Worm (Caenorhabditis elegans): ENCODE results near the gene his-73.

Gene his-73

ce11 chrII:13198845-13199244, 15.3 kb downstream of the his-73 start:
- peak; percentile 35 for TF ChIP-seq ceh-31 (tag; optimal IDR thresholded peaks at IDR 0.05)
- TF ChIP-seq dve-1 (tag; optimal IDR thresholded peaks at IDR 0.05): no peak
- TF ChIP-seq tbx-2 (tag; optimal IDR thresholded peaks at IDR 0.05): peak; percentile 40

ce11 chrII:13199674-13200215, 16.2 kb downstream of the his-73 start, which contains the start of gene btf-1:
TSS of gene btf-1 (plus strand) at chrII:13200165.
- TF ChIP-seq T23F11.4 (GFP tag; optimal IDR thresholded peaks at IDR 0.05) (peak; percentile 3), F13H6.1 (tag; optimal IDR thresholded peaks at IDR 0.05) (peak; percentile 71), K02D7.2 (tag; optimal IDR thresholded peaks at IDR 0.05) (no peak), ceh-48 (tag; optimal IDR thresholded peaks at IDR 0.05) (no peak), fkh-10 (GFP tag; optimal IDR thresholded peaks at IDR 0.05) (no peak), ref-2 (tag; optimal IDR thresholded peaks at IDR 0.05) (peak; percentile 82), ahr-1 (tag; optimal IDR thresholded peaks at IDR 0.05) (peak; percentile 80), sox-2 (GFP tag; IDR thresholded peaks at IDR 0.05) (no peak), npax-4 (tag; optimal IDR thresholded peaks at IDR 0.05) (peak; percentile 38), pqm-1 (tag; optimal IDR thresholded peaks at IDR 0.05) (peak; percentile 78), ceh-24 (tag; optimal IDR thresholded peaks at IDR 0.05) (no peak), ceh-19 (GFP tag; optimal IDR thresholded peaks at IDR 0.05) (peak; percentile 23), pat-9 (tag; optimal IDR thresholded peaks at IDR 0.05) (peak; percentile 7), dmd-4 (tag; optimal IDR thresholded peaks at IDR 0.05; ENCODE audit: borderline replicate concordance) (no peak), hlh-30 (tag; optimal IDR thresholded peaks at IDR 0.05; ENCODE audit: insufficient read depth) (no peak), rnt-1 (tag; optimal IDR thresholded peaks at IDR 0.05) (peak; percentile 34), zip-5 (tag; optimal IDR thresholded peaks at IDR 0.05) (peak; percentile 93), hlh-13 (GFP tag; optimal IDR thresholded peaks at IDR 0.05) (no peak), odd-2 (tag; optimal IDR thresholded peaks at IDR 0.05) (no peak), ceh-34 (tag; optimal IDR thresholded peaks at IDR 0.05) (peak; percentile 42), unc-86 (tag; optimal IDR thresholded peaks at IDR 0.05) (peak; percentile 73), ceh-30 (tag; optimal IDR thresholded peaks at IDR 0.05) (no peak), ceh-9 (tag; optimal IDR thresholded peaks at IDR 0.05) (no peak), madf-2 (tag; optimal IDR thresholded peaks at IDR 0.05) (peak; percentile 35), ztf-16 (tag; optimal IDR thresholded peaks at IDR 0.05) (peak; percentile 71), tbx-7 (tag; optimal IDR thresholded peaks at IDR 0.05) (peak; percentile 78), Y22D7AL.16 (tag; optimal IDR thresholded peaks at IDR 0.05) (no peak), ceh-6 (GFP tag; optimal IDR thresholded peaks at IDR 0.05) (no peak), unc-55 (GFP tag; optimal IDR thresholded peaks at IDR 0.05) (no peak), fkh-6 (tag; optimal IDR thresholded peaks at IDR 0.05) (peak; percentile 10), che-1 (tag; optimal IDR thresholded peaks at IDR 0.05) (no peak), pha-2 (tag; optimal IDR thresholded peaks at IDR 0.05) (peak; percentile 25), unc-3 (GFP tag; conservative IDR thresholded peaks at IDR 0.05) (no peak), unc-3 (tag; optimal IDR thresholded peaks at IDR 0.05) (peak; percentile 73), ceh-18 (tag; optimal IDR thresholded peaks at IDR 0.05) (peak; percentile 35), tbx-2 (tag; optimal IDR thresholded peaks at IDR 0.05) (peak; percentile 85), ttx-3 (tag; optimal IDR thresholded peaks at IDR 0.05) (peak; percentile 34), pax-1 (tag; optimal IDR thresholded peaks at IDR 0.05) (no peak), lim-6 (tag; optimal IDR thresholded peaks at IDR 0.05) (peak; percentile 69), nhr-232 (tag; optimal IDR thresholded peaks at IDR 0.05) (no peak), hlh-6 (tag; optimal IDR thresholded peaks at IDR 0.05) (no peak), pros-1 (tag; optimal IDR thresholded peaks at IDR 0.05) (no peak), nhr-11 (tag; optimal IDR thresholded peaks at IDR 0.05) (no peak), C38D4.7 (GFP tag; optimal IDR thresholded peaks at IDR 0.05) (no peak), lin-11 (tag; optimal IDR thresholded peaks at IDR 0.05) (no peak), sdc-2 (tag; optimal IDR thresholded peaks at IDR 0.05) (no peak), sox-4 (tag; optimal IDR thresholded peaks at IDR 0.05) (no peak), pha-4 (tag; optimal IDR thresholded peaks at IDR 0.05) (no peak), elt-2 (tag; optimal IDR thresholded peaks at IDR 0.05) (peak; percentile 81)
